Fruit fly (Drosophila melanogaster) whole organism, prepupa: ENCODE measurements around the gene CG45049.

Experiments
- Blimp-1 ChIP-seq: fragments of 200-800 bp; sonication (Bioruptor generic); optimal IDR thresholded peaks from 3 replicates; lab custom pipeline; 2017; ENCODE audit warnings: missing biosample characterization, missing genetic modification characterization, mild to moderate bottlenecking, moderate library complexity, missing genetic modification reagents
- CG10631 ChIP-seq: fragments of 200-800 bp; sonication (Bioruptor generic); optimal IDR thresholded peaks from 2 replicates; lab custom pipeline; 2016; ENCODE audit warnings: missing biosample characterization, missing genetic modification characterization
- CG11902 ChIP-seq: fragments of 200-800 bp; sonication (Bioruptor generic); optimal IDR thresholded peaks from 3 replicates; lab custom pipeline; 2016; ENCODE audit warnings: missing biosample characterization, missing genetic modification characterization
- CG15336 ChIP-seq: fragments of 200-800 bp; sonication (Bioruptor generic); IDR thresholded peaks from 2 replicates; pipeline ENCODE4 v1.3.6; 2022; ENCODE audit warnings: missing biosample characterization, missing genetic modification characterization
- CG1621 ChIP-seq: fragments of 200-800 bp; sonication (Bioruptor generic); optimal IDR thresholded peaks from 3 replicates; lab custom pipeline; 2018; ENCODE audit warnings: missing biosample characterization, mild to moderate bottlenecking, missing genetic modification characterization
- CG3032 ChIP-seq: fragments of 200-800 bp; optimal IDR thresholded peaks from 2 replicates; lab custom pipeline; 2019; ENCODE audit warnings: missing biosample characterization, mild to moderate bottlenecking, missing genetic modification characterization, moderate library complexity
- CG3919 ChIP-seq: fragments of 200-800 bp; sonication (Bioruptor generic); optimal IDR thresholded peaks from 3 replicates; lab custom pipeline; 2016; ENCODE audit warnings: missing biosample characterization, missing genetic modification characterization
- CG4318 ChIP-seq: fragments of 200-800 bp; sonication (Bioruptor generic); optimal IDR thresholded peaks from 3 replicates; lab custom pipeline; 2017; ENCODE audit warnings: missing biosample characterization, mild to moderate bottlenecking, missing genetic modification characterization
- CG6792 ChIP-seq: fragments of 200-800 bp; sonication (Bioruptor generic); optimal IDR thresholded peaks from 3 replicates; lab custom pipeline; 2016; ENCODE audit warnings: missing biosample characterization, missing genetic modification characterization
- CG6808 ChIP-seq: fragments of 200-800 bp; sonication (Bioruptor generic); optimal IDR thresholded peaks from 3 replicates; lab custom pipeline; 2017; ENCODE audit warnings: missing biosample characterization, missing genetic modification characterization, mild to moderate bottlenecking, moderate library complexity, missing genetic modification reagents
- CG7368 ChIP-seq: fragments of 200-800 bp; sonication (Bioruptor generic); optimal IDR thresholded peaks from 3 replicates; lab custom pipeline; 2016; ENCODE audit warnings: missing biosample characterization, missing genetic modification characterization
- CG8119 ChIP-seq: fragments of 200-800 bp; sonication (Bioruptor generic); IDR thresholded peaks from 3 replicates; pipeline ENCODE4 v1.3.6; 2022; ENCODE audit warnings: missing biosample characterization, missing genetic modification characterization
- CG8319 ChIP-seq: fragments of 200-800 bp; sonication (Bioruptor generic); optimal IDR thresholded peaks from 3 replicates; lab custom pipeline; 2016; ENCODE audit warnings: missing biosample characterization, missing genetic modification characterization
- CG8632 ChIP-seq: fragments of 200-800 bp; sonication (Bioruptor generic); optimal IDR thresholded peaks from 3 replicates; lab custom pipeline; 2016; ENCODE audit warnings: missing biosample characterization, missing genetic modification characterization
- CG9139 ChIP-seq: fragments of 200-800 bp; sonication (Bioruptor generic); optimal IDR thresholded peaks from 3 replicates; lab custom pipeline; 2017; ENCODE audit warnings: missing biosample characterization, mild to moderate bottlenecking, missing genetic modification characterization
- Eip75B ChIP-seq: fragments of 200-800 bp; sonication (Bioruptor generic); optimal IDR thresholded peaks from 3 replicates; lab custom pipeline; 2016; ENCODE audit warnings: missing biosample characterization, missing genetic modification characterization
- Eip78C ChIP-seq: fragments of 200-800 bp; sonication (Bioruptor generic); peaks from one replicate; lab custom pipeline; 2016; ENCODE audit warnings: missing biosample characterization, missing genetic modification characterization
- Eip93F ChIP-seq: fragments of 200-800 bp; sonication (Bioruptor generic); optimal IDR thresholded peaks from 2 replicates; lab custom pipeline; 2016; ENCODE audit warnings: missing biosample characterization, mild to moderate bottlenecking, missing genetic modification characterization
- Ets96B ChIP-seq: fragments of 200-800 bp; optimal IDR thresholded peaks from 2 replicates; lab custom pipeline; 2019; ENCODE audit warnings: missing biosample characterization, mild to moderate bottlenecking, missing genetic modification characterization, moderate library complexity
- Hr38 ChIP-seq: sonication (Bioruptor generic); optimal IDR thresholded peaks from 2 replicates; lab custom pipeline; 2016; ENCODE audit warnings: missing biosample characterization, missing genetic modification characterization
- Hr39 ChIP-seq: fragments of 200-800 bp; sonication (Bioruptor generic); optimal IDR thresholded peaks from 2 replicates; lab custom pipeline; 2016; ENCODE audit warnings: missing biosample characterization, missing genetic modification characterization
- Lpt ChIP-seq: fragments of 200-800 bp; sonication (Bioruptor generic); optimal IDR thresholded peaks from 3 replicates; lab custom pipeline; 2016; ENCODE audit warnings: missing biosample characterization, missing genetic modification characterization
- Met ChIP-seq: fragments of 200-800 bp; sonication (Bioruptor generic); optimal IDR thresholded peaks from 3 replicates; lab custom pipeline; 2016; ENCODE audit warnings: missing biosample characterization, missing genetic modification characterization
- OdsH ChIP-seq: fragments of 200-800 bp; sonication (Bioruptor generic); optimal IDR thresholded peaks from 3 replicates; lab custom pipeline; 2016; ENCODE audit warnings: missing biosample characterization, missing genetic modification characterization
- Sox102F ChIP-seq: fragments of 200-800 bp; sonication (Bioruptor generic); optimal IDR thresholded peaks from 2 replicates; lab custom pipeline; 2016; ENCODE audit warnings: missing biosample characterization, mild to moderate bottlenecking, missing genetic modification characterization
- Sox14 ChIP-seq: fragments of 200-800 bp; sonication (Bioruptor generic); optimal IDR thresholded peaks from 3 replicates; lab custom pipeline; 2016; ENCODE audit warnings: missing biosample characterization, missing genetic modification characterization
- Sox15 ChIP-seq: fragments of 200-800 bp; sonication (Bioruptor generic); optimal IDR thresholded peaks from 3 replicates; lab custom pipeline; 2016; ENCODE audit warnings: missing biosample characterization, missing genetic modification characterization
- acj6 ChIP-seq: fragments of 200-800 bp; sonication (Bioruptor generic); optimal IDR thresholded peaks from 3 replicates; lab custom pipeline; 2016; ENCODE audit warnings: missing biosample characterization, missing genetic modification characterization
- cyc ChIP-seq: fragments of 200-800 bp; sonication (Bioruptor generic); optimal IDR thresholded peaks from 3 replicates; lab custom pipeline; 2016; ENCODE audit warnings: missing biosample characterization, missing genetic modification characterization
- eg ChIP-seq: fragments of 200-800 bp; sonication (Bioruptor generic); IDR thresholded peaks from 3 replicates; pipeline ENCODE4 v1.3.6; 2022; ENCODE audit warnings: missing biosample characterization, missing genetic modification characterization
- esn ChIP-seq: fragments of 200-800 bp; sonication (Bioruptor generic); optimal IDR thresholded peaks from 2 replicates; lab custom pipeline; 2016; ENCODE audit warnings: missing biosample characterization, mild to moderate bottlenecking, missing genetic modification characterization, moderate library complexity
- fd59A ChIP-seq: fragments of 200-800 bp; sonication (Bioruptor generic); optimal IDR thresholded peaks from 2 replicates; lab custom pipeline; 2017; ENCODE audit warnings: missing biosample characterization, mild to moderate bottlenecking, missing genetic modification characterization, missing genetic modification reagents
- fkh ChIP-seq: fragments of 200-800 bp; sonication (Bioruptor generic); optimal IDR thresholded peaks from 3 replicates; lab custom pipeline; 2017; ENCODE audit warnings: missing biosample characterization, mild to moderate bottlenecking, missing genetic modification characterization, moderate library complexity
- lz ChIP-seq: fragments of 200-800 bp; sonication (Bioruptor generic); optimal IDR thresholded peaks from 3 replicates; lab custom pipeline; 2016; ENCODE audit warnings: missing biosample characterization, missing genetic modification characterization
- salr ChIP-seq, 2 experiments: fragments of 200-800 bp; sonication (Bioruptor generic); optimal IDR thresholded peaks; 3 replicates each; lab custom pipeline; 2016 to 2018; ENCODE audit warnings: missing biosample characterization in 2 of 2, missing genetic modification characterization in 2 of 2, mild to moderate bottlenecking in 1 of 2
- ss ChIP-seq, 2 experiments: fragments of 200-800 bp; sonication (Bioruptor generic); optimal IDR thresholded peaks; 2 replicates in 1 of 2; 3 replicates in 1 of 2; lab custom pipeline; 2017 to 2018; ENCODE audit warnings: mild to moderate bottlenecking in 2 of 2, missing biosample characterization in 2 of 2, missing genetic modification characterization in 2 of 2, moderate library complexity in 1 of 2
- svp ChIP-seq: fragments of 200-800 bp; sonication (Bioruptor generic); peaks from one replicate; lab custom pipeline; 2016; ENCODE audit warnings: missing biosample characterization, missing genetic modification characterization
- topi ChIP-seq: fragments of 200-800 bp; sonication (Bioruptor generic); optimal IDR thresholded peaks from 3 replicates; lab custom pipeline; 2016; ENCODE audit warnings: missing biosample characterization, missing genetic modification characterization
- vri ChIP-seq: fragments of 200-800 bp; sonication (Bioruptor generic); optimal IDR thresholded peaks from 3 replicates; lab custom pipeline; 2016; ENCODE audit warnings: missing biosample characterization, mild to moderate bottlenecking, missing genetic modification characterization

The CG45049 gene

DNA sequence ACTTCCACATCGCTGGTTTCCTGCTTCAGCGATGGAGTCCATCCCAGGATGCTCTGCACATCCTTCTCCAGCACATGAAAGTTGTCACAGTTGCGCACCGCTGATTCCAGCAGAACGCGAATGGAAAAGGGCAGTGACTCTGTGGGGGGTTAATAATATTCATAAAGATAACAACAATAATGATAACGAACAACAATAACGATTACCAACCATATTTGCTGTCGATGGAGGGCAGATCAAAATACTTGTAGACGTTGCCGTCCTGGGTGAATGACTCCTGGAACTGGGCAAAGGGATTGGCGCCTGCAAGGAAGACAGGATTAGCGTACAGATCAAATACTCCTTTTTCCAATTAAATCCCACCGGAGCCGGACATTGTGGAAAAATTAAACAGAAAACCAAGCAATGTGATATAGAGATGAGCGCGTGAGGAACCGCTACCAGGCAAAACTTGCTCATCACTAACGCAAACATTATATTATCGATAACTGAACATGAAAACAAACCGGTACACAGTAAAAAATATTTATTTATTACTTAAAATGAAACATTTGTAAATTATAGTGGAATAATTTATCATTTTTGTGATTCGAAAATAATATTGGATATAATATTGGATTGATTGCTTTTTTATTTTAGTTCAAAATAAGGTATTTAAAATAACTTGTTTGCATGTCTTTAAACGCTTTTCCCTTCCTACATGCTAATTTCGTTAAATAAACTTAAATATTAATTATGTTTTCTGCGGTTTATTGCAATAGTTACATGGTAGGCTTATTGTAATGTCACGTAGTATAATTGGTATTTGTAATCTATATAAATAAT lies 2.4 kb upstream of the CG45049 start, which contains the start of gene Irp-1A (continued):
- TF ChIP-seq CG3032 (tag; lab: Kevin White, UChicago) (peak; percentile 78), CG8119 (GFP tag; lab: Robert Waterston, UW) (peak; percentile 80), acj6 (peak; percentile 51), Eip78C (GFP tag; lab: Kevin White, UChicago) (peak; percentile 89), Lpt (peak; percentile 54), CG10631 (peak; percentile 71), CG6792 (GFP tag; lab: Kevin White, UChicago) (peak; percentile 50), OdsH (GFP tag; lab: Kevin White, UChicago) (peak; percentile 71), topi (peak; percentile 47), Met (GFP tag; lab: Kevin White, UChicago) (peak; percentile 46), cyc (peak; percentile 34), vri (GFP tag; lab: Kevin White, UChicago) (peak; percentile 54), CG8632 (GFP tag; lab: Kevin White, UChicago) (peak; percentile 45), eg (GFP tag; lab: Robert Waterston, UW) (peak; percentile 84; the same call in 2 of the 3 replicates), fd59A (GFP tag; lab: Kevin White, UChicago) (no peak), Eip75B (GFP tag; lab: Kevin White, UChicago) (peak; percentile 46), Hr39 (peak; percentile 33), Ets96B (peak; percentile 80), svp (GFP tag; lab: Kevin White, UChicago) (peak; percentile 97), fkh (GFP tag; lab: Kevin White, UChicago) (peak; percentile 98), Sox15 (peak; percentile 1), ss (GFP tag; optimal IDR thresholded peaks at IDR 0.05; lab: Kevin White, UChicago) (peak in 1 of 2 experiments; percentile 44), Sox14 (GFP tag; lab: Kevin White, UChicago) (peak; percentile 46), esn (GFP tag; lab: Kevin White, UChicago) (peak; percentile 73), salr (GFP tag; optimal IDR thresholded peaks at IDR 0.05; lab: Kevin White, UChicago) (peak in 1 of 2 experiments; percentile 24), CG8319 (GFP tag; lab: Kevin White, UChicago) (peak; percentile 2), CG11902 (GFP tag; lab: Kevin White, UChicago) (no peak), CG6808 (GFP tag; lab: Kevin White, UChicago) (peak; percentile 32), Sox102F (GFP tag; lab: Kevin White, UChicago) (peak; percentile 52), CG15336 (GFP tag; lab: Robert Waterston, UW) (peak; percentile 88), Blimp-1 (GFP tag; lab: Kevin White, UChicago) (no peak), CG3919 (GFP tag; lab: Kevin White, UChicago) (peak; percentile 68), Hr38 (GFP tag; lab: Kevin White, UChicago) (no peak), lz (GFP tag; lab: Kevin White, UChicago) (peak; percentile 47), CG1621 (tag; lab: Kevin White, UChicago) (no peak), CG4318 (no peak), CG9139 (peak; percentile 18), CG7368 (GFP tag; lab: Kevin White, UChicago) (peak; percentile 49), Eip93F (GFP tag; lab: Kevin White, UChicago) (peak; percentile 10)
- TF ChIP-seq, all 60 proteins: peak for 49
